Fruit fly (Drosophila melanogaster) whole organism, larva: Measurements from ENCODE around the gene por.
A peak's percentile ranks its signal among the peaks of the same experiment; 100 is the strongest.

ENCODE experiments used
- noc ChIP-seq: fragments of 200-800 bp; sonication (Bioruptor generic); optimal IDR thresholded peaks from 3 replicates; lab custom pipeline; 2019; ENCODE audit warnings: missing biosample characterization, mild to moderate bottlenecking, missing genetic modification characterization, moderate library complexity

The por gene

DNA sequence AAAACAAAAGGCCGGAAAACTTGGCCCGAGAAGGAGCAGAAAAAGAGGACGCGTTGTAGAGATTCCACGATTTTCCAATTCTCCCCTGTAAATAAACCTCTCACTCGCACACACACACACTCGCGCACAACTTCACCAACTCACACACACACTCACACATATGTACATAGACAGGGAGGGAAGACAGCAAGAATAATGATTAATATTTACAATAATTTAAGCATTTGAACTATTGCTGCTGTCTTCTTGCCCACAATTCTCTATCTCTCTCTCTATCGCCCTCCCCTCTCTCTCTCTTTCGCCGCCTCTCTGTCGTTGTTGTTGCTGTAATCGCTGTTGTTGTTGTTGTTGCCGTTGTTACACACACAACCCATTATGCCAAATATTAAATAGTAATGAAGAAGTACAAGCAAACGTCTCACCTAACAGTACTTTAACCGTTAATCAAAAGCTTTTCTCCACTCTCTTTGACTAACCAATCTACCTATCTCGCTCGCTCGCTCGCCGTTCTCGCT lies 5.2 kb downstream of the por start:
- no peak for TF ChIP-seq noc (tag; lab: Kevin White, UChicago)

- TF ChIP-seq noc (tag; lab: Kevin White, UChicago) = no peak
Observed at dm6 chrX:18370775-18371735, 8.6 kb downstream of the por start.

dm6 chrX:18369767-18370166 lies 9.9 kb downstream of the por start:
- TF ChIP-seq noc (tag; lab: Kevin White, UChicago) = no peak

DNA sequence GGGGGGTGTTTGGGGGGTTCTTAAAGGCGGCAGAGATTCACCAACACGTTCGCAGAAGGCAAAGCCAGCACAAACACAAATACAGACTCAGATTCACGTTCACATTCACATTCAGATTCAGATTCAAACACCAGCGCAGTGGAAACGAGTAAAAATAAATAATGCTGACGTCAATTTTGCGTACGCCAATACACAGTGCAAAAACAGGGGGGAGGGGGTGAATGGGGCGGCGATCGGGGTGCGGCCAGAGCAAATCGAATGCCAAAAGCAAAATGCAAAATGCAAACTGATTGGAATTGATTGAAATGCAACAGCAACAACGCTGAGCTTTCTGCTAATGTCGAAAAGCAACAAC lies 11.0 kb downstream of the por start:
- no peak for TF ChIP-seq noc (tag; lab: Kevin White, UChicago)

DNA sequence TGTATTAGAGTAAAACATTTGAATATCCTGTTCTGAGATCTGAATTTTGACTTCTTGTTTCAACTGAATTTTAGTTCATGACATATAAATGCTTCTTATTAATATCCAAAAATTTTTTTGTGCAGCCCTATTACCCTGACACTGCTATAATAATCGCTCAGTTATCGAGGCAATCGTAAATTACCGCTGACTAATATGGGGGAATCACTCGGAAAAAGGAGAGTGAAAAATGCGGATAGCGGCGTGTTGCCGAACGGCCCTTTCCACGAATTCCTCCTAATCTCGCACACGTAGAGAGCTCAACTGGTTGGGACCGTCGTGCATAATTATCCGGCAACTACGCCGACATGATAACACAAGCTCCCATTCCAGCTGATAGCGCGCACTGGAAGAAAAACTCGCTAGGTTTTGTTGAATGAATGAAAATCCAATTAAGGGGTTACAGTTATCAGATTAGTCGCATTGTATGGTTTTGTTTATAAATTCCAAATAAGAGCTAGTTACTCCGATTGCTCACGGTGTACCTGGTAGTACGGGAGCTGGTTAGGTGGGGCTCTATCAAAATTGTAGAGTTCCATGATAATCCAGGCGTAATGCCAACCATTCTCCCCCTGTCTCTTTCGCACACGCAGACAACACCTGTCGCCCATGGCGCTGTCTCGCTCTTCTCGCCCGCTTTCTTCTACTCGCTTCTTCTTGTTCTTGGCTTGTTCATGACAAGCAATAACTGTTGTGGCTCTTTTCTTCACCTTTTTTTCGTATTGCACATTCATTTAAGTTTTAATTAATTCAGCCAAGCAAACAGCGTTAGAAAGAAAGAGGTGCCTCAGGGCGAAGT lies 11.6 kb downstream of the por start:
- peak; percentile 89 for TF ChIP-seq noc (tag; lab: Kevin White, UChicago)

- TF ChIP-seq noc (tag; lab: Kevin White, UChicago) = peak; percentile 96
Observed at dm6 chrX:18366851-18367649, 12.6 kb downstream of the por start.

DNA sequence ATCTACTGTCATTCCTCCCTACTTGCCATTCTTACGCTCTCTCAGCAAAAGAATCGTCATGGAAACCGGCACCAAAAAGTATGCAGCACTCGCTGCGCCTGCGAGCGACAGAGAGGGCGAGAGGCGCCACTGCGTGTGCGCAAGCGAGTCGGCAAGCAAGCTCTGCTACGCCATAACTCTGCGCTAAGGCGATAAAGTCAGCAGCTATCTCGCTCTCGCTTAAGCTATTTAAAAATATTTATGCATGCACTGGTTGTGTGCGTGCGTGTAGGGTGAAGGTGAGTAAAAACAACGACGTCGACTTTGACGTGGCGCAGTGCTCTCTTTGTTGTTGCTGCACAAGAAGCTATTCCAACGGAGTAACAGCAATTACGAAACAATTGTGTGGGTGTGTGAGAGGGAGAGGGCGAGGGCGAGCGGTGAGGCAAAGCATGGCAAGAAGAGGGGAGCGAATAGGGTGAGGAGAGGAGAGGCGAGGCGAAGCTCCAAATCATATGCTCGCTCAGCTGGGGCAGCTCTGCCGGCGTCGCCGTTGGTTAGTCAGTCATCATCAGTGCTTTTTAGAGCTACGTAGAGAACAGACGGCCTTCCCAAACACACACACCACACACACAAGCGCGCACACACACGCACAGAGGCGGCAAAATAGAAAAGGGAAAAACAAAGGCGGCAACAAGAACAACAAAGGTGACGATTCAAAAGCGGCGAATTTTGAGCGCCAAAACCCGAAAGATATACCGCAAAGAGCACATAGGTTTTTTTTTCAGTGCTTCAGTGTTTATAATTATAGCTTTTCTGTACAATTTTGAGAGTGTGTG lies 13.4 kb downstream of the por start, which contains the start of gene CrebB:
Gene CrebB (plus strand): TSS at position 325 of the 818 bp plus-strand sequence.
- TF ChIP-seq noc (tag; lab: Kevin White, UChicago) = peak; percentile 60

dm6 chrX:18364999-18365398 lies 14.7 kb downstream of the por start:
- TF ChIP-seq noc (tag; lab: Kevin White, UChicago) = no peak

DNA sequence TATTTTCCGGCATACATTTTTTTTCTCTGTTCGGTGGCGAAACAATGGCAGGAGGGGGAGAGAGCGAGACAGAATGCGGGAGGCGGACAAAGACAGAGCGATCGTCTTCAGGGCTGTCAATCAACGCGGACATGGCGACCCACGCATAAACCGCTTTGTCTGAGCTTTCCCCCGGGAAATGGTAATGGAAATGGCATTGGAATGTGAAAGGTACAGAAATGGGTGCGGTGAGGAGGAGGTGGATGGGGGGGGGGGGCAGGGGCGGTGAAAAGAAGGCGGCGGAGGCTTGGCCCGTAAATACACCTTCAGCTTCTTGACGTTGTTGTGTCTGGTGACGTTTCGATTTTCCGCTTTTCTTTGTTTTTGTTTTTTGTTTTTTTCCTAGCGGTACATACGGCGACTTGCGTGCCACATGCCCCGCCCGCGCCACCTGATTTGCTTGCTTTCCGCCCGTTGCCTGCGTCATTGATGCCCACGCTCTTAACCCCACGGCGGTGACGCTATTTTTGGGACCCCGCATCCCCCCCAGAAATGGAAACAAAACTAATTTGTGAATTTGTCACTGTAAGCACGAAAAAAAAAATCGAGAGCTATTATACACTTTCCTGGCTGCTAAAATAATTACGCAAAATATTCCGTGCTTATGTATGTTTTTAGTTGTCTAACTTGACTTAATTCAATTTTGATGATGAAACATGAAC lies 15.5 kb downstream of the por start:
- TF ChIP-seq noc (tag; lab: Kevin White, UChicago) = no peak

DNA sequence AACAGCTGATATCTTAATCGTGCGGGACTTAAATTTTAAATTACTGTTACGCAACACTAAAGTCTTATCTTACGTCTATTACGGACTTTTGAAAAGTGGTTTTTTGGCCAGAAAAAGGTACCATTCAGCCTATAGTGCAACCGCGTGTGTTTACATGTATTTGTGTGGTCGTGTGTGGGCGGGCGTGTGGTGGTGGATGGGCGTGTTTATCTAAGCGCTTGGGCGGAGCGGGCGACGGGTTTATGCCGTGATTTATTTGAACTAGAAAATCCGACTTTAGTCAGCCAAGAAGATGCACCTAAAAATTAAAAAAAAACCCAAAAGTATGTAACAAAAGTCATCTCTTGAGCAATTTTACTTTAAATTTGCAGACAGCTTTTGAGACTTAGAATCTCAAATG lies 16.2 kb downstream of the por start:
- no peak for TF ChIP-seq noc (tag; lab: Kevin White, UChicago)

DNA sequence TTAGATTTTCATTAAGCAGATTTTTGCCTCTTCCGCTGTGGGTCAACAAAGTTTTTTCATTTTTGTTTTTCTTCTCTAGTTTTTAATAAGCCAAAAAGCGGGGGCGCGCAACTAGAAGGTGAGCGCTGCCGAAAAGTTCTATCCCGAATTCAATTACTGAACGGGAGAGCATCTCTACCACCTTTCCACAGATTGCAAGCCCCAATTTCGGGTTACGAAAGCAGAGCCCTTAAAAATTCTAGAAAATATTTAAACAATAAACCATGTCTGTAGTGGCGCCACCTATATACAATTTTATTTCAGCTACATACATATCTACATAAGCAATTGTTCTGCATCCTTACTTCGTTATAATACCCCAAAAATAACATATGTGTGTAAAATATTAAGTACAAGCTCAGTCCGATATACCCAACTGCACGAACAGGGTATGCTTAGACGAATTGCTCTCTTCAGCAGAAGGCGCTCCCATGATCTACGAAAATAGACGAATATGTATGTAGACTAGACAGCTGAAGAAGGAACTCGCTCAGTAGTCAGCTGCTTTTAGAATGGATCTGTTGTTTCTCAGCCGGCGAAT lies 21.2 kb downstream of the por start, which contains the start of gene CG6106:
Gene CG6106 (plus strand): TSS at position 530 of the 580 bp plus-strand sequence.
- TF ChIP-seq noc (tag; lab: Kevin White, UChicago) = no peak

DNA sequence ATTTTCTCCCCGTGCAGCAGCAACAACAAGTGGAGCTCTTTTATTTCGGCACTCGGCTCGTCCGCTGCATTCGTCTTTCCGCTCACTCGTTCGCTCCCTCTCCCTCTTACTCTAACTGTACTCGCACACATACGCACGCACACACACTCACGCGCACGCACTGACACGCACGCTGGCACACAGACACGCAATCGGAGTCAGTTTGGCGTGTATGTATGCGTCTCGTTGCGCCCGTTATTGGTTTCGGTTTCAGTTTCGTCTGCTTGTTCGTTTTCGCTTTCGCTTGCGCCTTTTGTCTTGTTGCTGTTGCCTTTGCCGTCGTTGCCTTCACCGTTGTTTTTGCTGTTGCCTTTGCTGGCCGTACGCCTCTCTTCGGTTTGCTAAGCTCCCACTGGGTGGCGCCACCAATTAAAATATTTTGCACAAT lies 21.9 kb downstream of the por start:
- no peak for TF ChIP-seq noc (tag; lab: Kevin White, UChicago)

DNA sequence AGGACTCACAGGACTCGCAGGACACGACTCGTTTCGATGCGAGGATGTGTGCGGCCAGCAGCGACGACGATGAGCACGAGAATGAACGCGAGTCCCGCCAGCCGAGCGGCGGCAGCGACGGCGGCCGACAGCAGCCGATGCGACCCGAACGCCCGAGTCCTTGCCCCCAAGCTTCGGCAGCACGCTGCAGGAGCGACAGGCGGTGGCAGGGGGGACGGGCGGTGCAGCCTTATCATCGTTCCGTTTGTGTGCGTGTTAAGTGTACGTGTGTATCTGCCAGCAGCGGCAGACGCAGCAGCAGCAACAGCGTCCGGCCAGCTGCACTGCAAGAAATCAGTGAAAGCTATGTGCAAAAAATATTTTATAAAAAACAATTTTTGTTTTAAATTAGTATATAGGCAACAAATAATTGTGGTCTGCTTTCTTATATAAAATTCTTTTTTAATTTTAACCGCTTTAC lies 23.5 kb downstream of the por start, which contains the start of gene kairos:
Gene kairos (minus strand): TSS at position 51 of the 460 bp plus-strand sequence.
- TF ChIP-seq noc (tag; lab: Kevin White, UChicago) = no peak
